Fruit fly (Drosophila melanogaster) whole organism, prepupa: ENCODE data around the gene CG5172.

Experiments used
- Blimp-1 ChIP-seq: fragments of 200-800 bp; sonication (Bioruptor generic); optimal IDR thresholded peaks from 3 replicates; lab custom pipeline; 2017; ENCODE audit warnings: missing biosample characterization, missing genetic modification characterization, mild to moderate bottlenecking, moderate library complexity, missing genetic modification reagents
- CG10669 ChIP-seq: fragments of 200-800 bp; sonication (Bioruptor generic); optimal IDR thresholded peaks from 3 replicates; lab custom pipeline; 2018; ENCODE audit warnings: missing biosample characterization, mild to moderate bottlenecking, missing genetic modification characterization, moderate library complexity
- CG11762 ChIP-seq: fragments of 200-800 bp; sonication (Bioruptor generic); optimal IDR thresholded peaks from 3 replicates; lab custom pipeline; 2016; ENCODE audit warnings: missing biosample characterization, missing genetic modification characterization; ENCODE audit not compliant: insufficient read depth
- CG11902 ChIP-seq: fragments of 200-800 bp; sonication (Bioruptor generic); optimal IDR thresholded peaks from 3 replicates; lab custom pipeline; 2016; ENCODE audit warnings: missing biosample characterization, missing genetic modification characterization
- CG15336 ChIP-seq: fragments of 200-800 bp; sonication (Bioruptor generic); IDR thresholded peaks from 2 replicates; pipeline ENCODE4 v1.3.6; 2022; ENCODE audit warnings: missing biosample characterization, missing genetic modification characterization
- CG16779 ChIP-seq: fragments of 200-800 bp; sonication (Bioruptor generic); optimal IDR thresholded peaks from 3 replicates; lab custom pipeline; 2017; ENCODE audit warnings: missing biosample characterization, mild to moderate bottlenecking, missing genetic modification characterization
- CG32006 ChIP-seq: fragments of 200-800 bp; sonication (Bioruptor generic); optimal IDR thresholded peaks from 3 replicates; lab custom pipeline; 2017; ENCODE audit warnings: missing biosample characterization, mild to moderate bottlenecking, missing genetic modification characterization
- CG34406 ChIP-seq: fragments of 200-800 bp; sonication (Bioruptor generic); optimal IDR thresholded peaks from 3 replicates; lab custom pipeline; 2016; ENCODE audit warnings: missing biosample characterization, missing genetic modification characterization
- CG6276 ChIP-seq: fragments of 200-800 bp; sonication (Bioruptor generic); optimal IDR thresholded peaks from 2 replicates; lab custom pipeline; 2017; ENCODE audit warnings: missing biosample characterization, mild to moderate bottlenecking, missing genetic modification characterization
- CG6792 ChIP-seq: fragments of 200-800 bp; sonication (Bioruptor generic); optimal IDR thresholded peaks from 3 replicates; lab custom pipeline; 2016; ENCODE audit warnings: missing biosample characterization, missing genetic modification characterization
- CG8119 ChIP-seq: fragments of 200-800 bp; sonication (Bioruptor generic); IDR thresholded peaks from 3 replicates; pipeline ENCODE4 v1.3.6; 2022; ENCODE audit warnings: missing biosample characterization, missing genetic modification characterization
- CG8319 ChIP-seq: fragments of 200-800 bp; sonication (Bioruptor generic); optimal IDR thresholded peaks from 3 replicates; lab custom pipeline; 2016; ENCODE audit warnings: missing biosample characterization, missing genetic modification characterization
- CG9139 ChIP-seq: fragments of 200-800 bp; sonication (Bioruptor generic); optimal IDR thresholded peaks from 3 replicates; lab custom pipeline; 2017; ENCODE audit warnings: missing biosample characterization, mild to moderate bottlenecking, missing genetic modification characterization
- Eip75B ChIP-seq: fragments of 200-800 bp; sonication (Bioruptor generic); optimal IDR thresholded peaks from 3 replicates; lab custom pipeline; 2016; ENCODE audit warnings: missing biosample characterization, missing genetic modification characterization
- Eip78C ChIP-seq: fragments of 200-800 bp; sonication (Bioruptor generic); peaks from one replicate; lab custom pipeline; 2016; ENCODE audit warnings: missing biosample characterization, missing genetic modification characterization
- Gug ChIP-seq: fragments of 200-800 bp; sonication (Bioruptor generic); IDR thresholded peaks from 2 replicates; pipeline ENCODE4 v1.3.6; 2022; ENCODE audit warnings: missing biosample characterization, missing genetic modification characterization
- Hr38 ChIP-seq: sonication (Bioruptor generic); optimal IDR thresholded peaks from 2 replicates; lab custom pipeline; 2016; ENCODE audit warnings: missing biosample characterization, missing genetic modification characterization
- Hr4 ChIP-seq: fragments of 200-800 bp; sonication (Bioruptor generic); optimal IDR thresholded peaks from 3 replicates; lab custom pipeline; 2016; ENCODE audit warnings: missing biosample characterization, missing genetic modification characterization
- Lpt ChIP-seq: fragments of 200-800 bp; sonication (Bioruptor generic); optimal IDR thresholded peaks from 3 replicates; lab custom pipeline; 2016; ENCODE audit warnings: missing biosample characterization, missing genetic modification characterization
- dsx ChIP-seq: fragments of 200-800 bp; optimal IDR thresholded peaks from 3 replicates; lab custom pipeline; 2019; ENCODE audit warnings: missing biosample characterization, mild to moderate bottlenecking, missing genetic modification characterization, moderate library complexity; ENCODE audit not compliant: poor library complexity, severe bottlenecking
- fkh ChIP-seq: fragments of 200-800 bp; sonication (Bioruptor generic); optimal IDR thresholded peaks from 3 replicates; lab custom pipeline; 2017; ENCODE audit warnings: missing biosample characterization, mild to moderate bottlenecking, missing genetic modification characterization, moderate library complexity
- net ChIP-seq: fragments of 200-800 bp; sonication (Bioruptor generic); optimal IDR thresholded peaks from 3 replicates; lab custom pipeline; 2016; ENCODE audit warnings: missing biosample characterization, missing genetic modification characterization
- pdm3 ChIP-seq: fragments of 200-800 bp; sonication (Bioruptor generic); optimal IDR thresholded peaks from 3 replicates; lab custom pipeline; 2016; ENCODE audit warnings: missing biosample characterization, missing genetic modification characterization
- spab ChIP-seq: fragments of 200-800 bp; sonication (Bioruptor generic); optimal IDR thresholded peaks from 2 replicates; lab custom pipeline; 2017; ENCODE audit warnings: missing biosample characterization, mild to moderate bottlenecking, missing genetic modification characterization, missing genetic modification reagents
- svp ChIP-seq: fragments of 200-800 bp; sonication (Bioruptor generic); peaks from one replicate; lab custom pipeline; 2016; ENCODE audit warnings: missing biosample characterization, missing genetic modification characterization
- vri ChIP-seq: fragments of 200-800 bp; sonication (Bioruptor generic); optimal IDR thresholded peaks from 3 replicates; lab custom pipeline; 2016; ENCODE audit warnings: missing biosample characterization, mild to moderate bottlenecking, missing genetic modification characterization

The CG5172 gene

DNA sequence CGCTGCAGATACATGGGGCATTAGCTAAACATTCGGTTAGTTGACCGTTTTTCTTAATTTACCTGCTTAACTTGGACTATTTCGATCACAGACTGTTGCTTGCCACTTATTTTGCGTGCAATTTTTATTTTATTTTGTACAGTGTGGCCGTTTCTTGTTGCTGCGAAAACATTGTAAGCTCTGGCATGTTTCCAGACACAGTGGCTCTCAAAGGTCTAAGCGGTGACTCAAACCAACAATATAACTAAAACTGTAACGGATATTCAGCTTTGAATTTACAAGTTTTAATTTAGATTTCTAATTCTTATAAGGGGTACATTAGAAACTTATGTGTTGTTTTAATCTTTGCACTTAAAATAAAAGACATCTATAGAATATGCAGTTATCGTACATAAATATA is 28.1 kb downstream of the CG5172 start, which contains the start of gene CG8675:
TSS of gene CG8675 (minus strand) at position 177 of the 400 bp plus-strand sequence.
- TF ChIP-seq dsx (GFP tag; lab: Kevin White, UChicago) = peak; percentile 76
- TF ChIP-seq svp = no peak
- peak; percentile 59 for TF ChIP-seq Eip78C (GFP tag; lab: Kevin White, UChicago)

DNA sequence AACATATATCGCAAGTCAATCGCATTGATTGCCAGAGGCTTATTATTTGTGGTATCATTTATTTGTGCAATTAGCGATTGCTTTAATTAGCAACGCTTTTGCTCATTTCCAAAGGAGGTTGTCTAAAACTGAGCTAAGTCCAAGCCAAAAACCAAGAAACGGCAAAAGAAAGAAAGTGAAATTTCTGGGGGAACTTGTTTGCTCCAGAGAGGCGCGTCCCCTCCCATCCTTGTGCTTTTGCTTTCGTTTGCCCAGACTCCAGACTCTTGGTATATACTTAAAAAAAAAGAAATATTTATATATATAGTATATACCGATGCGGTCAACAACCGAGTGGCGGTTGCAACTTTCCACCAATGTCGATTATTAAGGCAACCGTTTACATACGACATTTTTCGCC is 32.9 kb downstream of the CG5172 start:
- TF ChIP-seq CG34406 = no peak
- peak; percentile 75 for TF ChIP-seq Blimp-1 (GFP tag; lab: Kevin White, UChicago)
- TF ChIP-seq CG6276 (GFP tag; lab: Kevin White, UChicago) = no peak
- no peak for TF ChIP-seq Hr4 (GFP tag; lab: Kevin White, UChicago)
- TF ChIP-seq CG8119 (GFP tag; lab: Robert Waterston, UW) = no peak
- TF ChIP-seq CG11902 (GFP tag; lab: Kevin White, UChicago) = no peak

DNA sequence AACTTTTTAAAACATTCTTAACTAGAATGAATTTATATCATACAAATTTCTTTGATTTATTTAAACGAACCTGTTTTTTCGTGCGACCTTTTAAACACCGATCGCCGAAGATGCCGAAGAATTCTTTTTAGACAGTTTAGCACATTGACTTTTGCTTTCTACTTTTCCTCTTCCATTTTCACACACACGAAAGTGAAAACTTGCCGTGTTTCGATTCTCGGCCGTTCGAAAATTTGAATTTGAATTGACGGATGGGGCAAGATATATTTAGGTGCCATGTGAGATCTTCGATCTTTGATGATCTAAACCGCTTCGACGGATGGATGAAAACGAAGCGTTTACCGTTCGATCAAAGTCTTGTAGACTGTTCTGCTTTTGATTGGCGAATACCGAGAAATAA is 34.4 kb downstream of the CG5172 start:
- TF ChIP-seq CG15336 (no peak), CG34406 (no peak), CG10669 (GFP tag; lab: Kevin White, UChicago) (no peak), CG6792 (no peak), CG9139 (no peak), Eip78C (GFP tag; lab: Kevin White, UChicago) (no peak), Eip75B (no peak), CG32006 (no peak), pdm3 (no peak), vri (GFP tag; lab: Kevin White, UChicago) (no peak), CG11762 (GFP tag; lab: Kevin White, UChicago) (no peak), CG8319 (no peak), spab (GFP tag; lab: Kevin White, UChicago) (no peak)
- TF ChIP-seq, all 60 proteins: peak for 0

DNA sequence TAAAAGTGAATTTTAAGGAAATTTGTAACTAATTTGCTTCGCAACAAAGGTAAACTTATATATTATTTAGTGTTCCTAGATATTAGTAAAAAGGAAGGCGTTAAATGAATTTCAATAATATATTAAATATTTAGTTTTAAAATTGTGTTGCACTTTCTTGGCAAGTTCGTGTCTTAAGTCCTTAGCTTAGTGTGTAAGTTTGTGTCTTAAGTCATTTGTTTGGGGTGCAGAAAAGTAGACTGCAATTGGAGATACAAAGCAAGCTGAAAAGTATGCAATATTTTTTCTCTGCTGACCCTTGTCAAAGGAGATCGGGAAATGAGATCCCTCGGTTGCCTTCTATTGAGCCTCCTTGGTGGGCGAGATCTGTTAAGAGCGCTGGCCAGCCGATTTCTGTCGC is 40.8 kb downstream of the CG5172 start:
- TF ChIP-seq CG6276 (GFP tag; lab: Kevin White, UChicago) (no peak), Gug (GFP tag; lab: Robert Waterston, UW) (no peak), CG8119 (GFP tag; lab: Robert Waterston, UW) (no peak), CG11902 (GFP tag; lab: Kevin White, UChicago) (no peak), Hr38 (GFP tag; lab: Kevin White, UChicago) (no peak), Lpt (GFP tag; lab: Kevin White, UChicago) (no peak), CG34406 (no peak), fkh (GFP tag; lab: Kevin White, UChicago) (no peak), net (GFP tag; lab: Kevin White, UChicago) (no peak), CG16779 (tag; lab: Kevin White, UChicago) (no peak)

DNA sequence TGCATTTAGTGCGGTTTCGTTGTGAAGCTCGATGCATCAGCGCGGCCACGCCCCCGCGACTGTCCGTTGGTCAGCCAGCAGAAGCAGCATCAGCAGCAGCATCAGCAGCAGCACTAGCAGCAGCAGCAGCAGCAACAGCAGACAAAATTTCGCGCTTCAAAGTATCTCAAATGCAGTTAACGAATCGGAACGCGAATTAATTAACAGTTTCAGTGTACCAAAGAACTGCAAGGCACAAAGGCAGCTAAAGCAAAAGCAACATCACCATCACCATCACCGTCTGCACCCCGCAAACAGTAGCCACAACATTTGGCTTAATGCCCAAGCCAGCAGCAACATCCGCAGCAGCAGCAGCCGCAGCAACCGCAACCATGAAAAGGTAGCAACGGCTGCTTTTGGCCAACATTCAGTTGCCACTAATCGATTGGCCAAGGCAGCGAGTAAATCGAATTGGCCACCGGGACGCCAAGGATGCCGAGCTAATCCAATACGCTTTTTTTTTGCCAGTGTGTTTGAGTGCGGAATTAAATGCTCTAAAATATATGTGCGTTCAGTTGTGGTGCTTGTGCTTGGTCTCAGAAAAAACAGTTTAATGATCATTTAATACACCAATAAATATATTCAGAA is 44.3 kb downstream of the CG5172 start:
- TF ChIP-seq CG6276 (GFP tag; lab: Kevin White, UChicago) (no peak), CG10669 (GFP tag; lab: Kevin White, UChicago) (no peak)
